Worm (Caenorhabditis elegans) whole organism, late embryonic: ENCODE data around the gene F27E5.5.

Experiments
- C08G9.2 ChIP-seq: sonication (generic microtip); optimal IDR thresholded peaks from 2 replicates; lab custom pipeline; 2016; ENCODE audit warnings: mild to moderate bottlenecking, missing genetic modification characterization, moderate library complexity, missing compliant biosample characterization
- C38D4.7 ChIP-seq: fragments of 200-800 bp; sonication (Bioruptor generic); optimal IDR thresholded peaks from 2 replicates; lab custom pipeline; 2018; ENCODE audit warnings: mild to moderate bottlenecking, missing genetic modification characterization, moderate library complexity, missing compliant biosample characterization
- K09A11.1 ChIP-seq: sonication (generic microtip); optimal IDR thresholded peaks from 2 replicates; lab custom pipeline; 2017; ENCODE audit warnings: antibody characterized with exemption, mild to moderate bottlenecking, missing genetic modification characterization, missing compliant biosample characterization; ENCODE audit not compliant: insufficient read depth
- ama-1 ChIP-seq: fragments of 150-350 bp; optimal IDR thresholded peaks from 2 replicates; lab custom pipeline; 2014
- ceh-14 ChIP-seq: sonication (generic microtip); optimal IDR thresholded peaks from 2 replicates; lab custom pipeline; 2016; ENCODE audit warnings: missing genotype, missing genetic modification characterization, missing compliant biosample characterization
- ceh-2 ChIP-seq: sonication (generic microtip); optimal IDR thresholded peaks from 2 replicates; lab custom pipeline; 2016; ENCODE audit warnings: missing genotype, missing genetic modification characterization, missing compliant biosample characterization
- ceh-22 ChIP-seq: sonication (generic microtip); optimal IDR thresholded peaks from 2 replicates; lab custom pipeline; 2017; ENCODE audit warnings: missing biosample characterization, missing genetic modification characterization
- ceh-24 ChIP-seq: sonication (generic microtip); optimal IDR thresholded peaks from 2 replicates; lab custom pipeline; 2016; ENCODE audit warnings: mild to moderate bottlenecking, missing genetic modification characterization, missing compliant biosample characterization
- ceh-31 ChIP-seq: sonication (generic microtip); optimal IDR thresholded peaks from 2 replicates; lab custom pipeline; 2016; ENCODE audit warnings: missing genetic modification characterization, missing compliant biosample characterization
- ceh-34 ChIP-seq: sonication (generic microtip); optimal IDR thresholded peaks from 2 replicates; lab custom pipeline; 2016; ENCODE audit warnings: mild to moderate bottlenecking, missing genetic modification characterization, missing compliant biosample characterization
- ceh-48 ChIP-seq: sonication (generic microtip); optimal IDR thresholded peaks from 2 replicates; lab custom pipeline; 2016; ENCODE audit warnings: missing genetic modification characterization, inconsistent platforms, missing compliant biosample characterization
- ceh-9 ChIP-seq: sonication (generic microtip); optimal IDR thresholded peaks from 2 replicates; lab custom pipeline; 2016; ENCODE audit warnings: mild to moderate bottlenecking, missing genetic modification characterization, inconsistent platforms, missing compliant biosample characterization
- dmd-4 ChIP-seq: sonication (generic microtip); optimal IDR thresholded peaks from 2 replicates; lab custom pipeline; 2016; ENCODE audit warnings: borderline replicate concordance, missing genetic modification characterization, missing compliant biosample characterization
- dve-1 ChIP-seq: sonication (generic microtip); optimal IDR thresholded peaks from 2 replicates; lab custom pipeline; 2017; ENCODE audit warnings: antibody characterized with exemption, mild to moderate bottlenecking, missing genetic modification characterization, missing compliant biosample characterization
- elt-2 ChIP-seq: sonication (generic microtip); optimal IDR thresholded peaks from 2 replicates; lab custom pipeline; 2016; ENCODE audit warnings: missing genetic modification reagents, missing genetic modification characterization, missing compliant biosample characterization
- eyg-1 ChIP-seq: sonication (generic microtip); optimal IDR thresholded peaks from 2 replicates; lab custom pipeline; 2016; ENCODE audit warnings: missing genotype, missing genetic modification characterization, missing compliant biosample characterization
- fax-1 ChIP-seq: sonication (generic microtip); optimal IDR thresholded peaks from 2 replicates; lab custom pipeline; 2016; ENCODE audit warnings: missing genotype, missing genetic modification characterization, missing compliant biosample characterization
- fkh-10 ChIP-seq: fragments of 150-350 bp; optimal IDR thresholded peaks from 2 replicates; lab custom pipeline; 2014; ENCODE audit warnings: missing biosample characterization, missing genetic modification reagents, missing genetic modification characterization
- hlh-30 ChIP-seq: sonication (generic microtip); optimal IDR thresholded peaks from 2 replicates; lab custom pipeline; 2017; ENCODE audit warnings: antibody characterized with exemption, missing genetic modification characterization, missing compliant biosample characterization; ENCODE audit not compliant: insufficient read depth
- hlh-6 ChIP-seq: sonication (generic microtip); optimal IDR thresholded peaks from 2 replicates; lab custom pipeline; 2016; ENCODE audit warnings: missing genotype, missing genetic modification characterization, missing compliant biosample characterization
- lim-6 ChIP-seq: sonication (generic microtip); optimal IDR thresholded peaks from 2 replicates; lab custom pipeline; 2016; ENCODE audit warnings: missing genetic modification characterization, missing compliant biosample characterization
- lin-11 ChIP-seq: fragments of 200-800 bp; sonication (Bioruptor generic); optimal IDR thresholded peaks from 2 replicates; lab custom pipeline; 2018; ENCODE audit warnings: mild to moderate bottlenecking, missing genetic modification characterization, missing compliant biosample characterization
- madf-2 ChIP-seq: sonication (generic microtip); optimal IDR thresholded peaks from 2 replicates; lab custom pipeline; 2017; ENCODE audit warnings: missing genetic modification characterization, missing compliant biosample characterization
- nfya-1 ChIP-seq: sonication (generic microtip); optimal IDR thresholded peaks from 2 replicates; lab custom pipeline; 2017; ENCODE audit warnings: missing genetic modification characterization, mild to moderate bottlenecking, missing compliant biosample characterization, antibody characterized with exemption, moderate library complexity
- npax-4 ChIP-seq: sonication (generic microtip); optimal IDR thresholded peaks from 2 replicates; lab custom pipeline; 2016; ENCODE audit warnings: missing genetic modification characterization, missing compliant biosample characterization
- pag-3 ChIP-seq: sonication (generic microtip); optimal IDR thresholded peaks from 2 replicates; lab custom pipeline; 2016; ENCODE audit warnings: missing compliant biosample characterization, missing genetic modification characterization, borderline replicate concordance
- pat-9 ChIP-seq: fragments of 200-800 bp; sonication (Bioruptor generic); optimal IDR thresholded peaks from 2 replicates; lab custom pipeline; 2018; ENCODE audit warnings: mild to moderate bottlenecking, missing genetic modification characterization, moderate library complexity, missing compliant biosample characterization
- pax-1 ChIP-seq: fragments of 150-350 bp; optimal IDR thresholded peaks from 2 replicates; lab custom pipeline; 2014; ENCODE audit warnings: missing biosample characterization, missing genetic modification characterization
- pha-2 ChIP-seq: sonication (generic microtip); optimal IDR thresholded peaks from 2 replicates; lab custom pipeline; 2017; ENCODE audit warnings: mild to moderate bottlenecking, missing genetic modification characterization, missing compliant biosample characterization
- pha-4 ChIP-seq: fragments of 150-350 bp; optimal IDR thresholded peaks from 2 replicates; lab custom pipeline; 2018; ENCODE audit warnings: missing biosample characterization, missing genetic modification reagents, missing genetic modification characterization
- pros-1 ChIP-seq: fragments of 150-350 bp; optimal IDR thresholded peaks from 2 replicates; lab custom pipeline; 2014; ENCODE audit warnings: missing biosample characterization, missing genetic modification reagents, missing genetic modification characterization
- rnt-1 ChIP-seq: sonication (generic microtip); optimal IDR thresholded peaks from 2 replicates; lab custom pipeline; 2016; ENCODE audit warnings: missing genetic modification characterization, missing compliant biosample characterization
- sdc-2 ChIP-seq: sonication (generic microtip); optimal IDR thresholded peaks from 2 replicates; lab custom pipeline; 2016; ENCODE audit warnings: missing genotype, missing genetic modification characterization, missing compliant biosample characterization
- syd-9 ChIP-seq: sonication (generic microtip); optimal IDR thresholded peaks from 2 replicates; lab custom pipeline; 2016; ENCODE audit warnings: mild to moderate bottlenecking, missing genetic modification characterization, moderate library complexity, missing compliant biosample characterization
- tbx-2 ChIP-seq: sonication (generic microtip); optimal IDR thresholded peaks from 2 replicates; lab custom pipeline; 2016; ENCODE audit warnings: missing genetic modification characterization, missing compliant biosample characterization
- unc-42 ChIP-seq: sonication (generic microtip); optimal IDR thresholded peaks from 2 replicates; lab custom pipeline; 2016; ENCODE audit warnings: missing genotype, missing genetic modification characterization, missing compliant biosample characterization
- unc-55 ChIP-seq: sonication (generic microtip); optimal IDR thresholded peaks from 2 replicates; lab custom pipeline; 2017; ENCODE audit warnings: missing biosample characterization, missing genetic modification reagents, missing genetic modification characterization
- zip-5 ChIP-seq: sonication (generic microtip); optimal IDR thresholded peaks from 2 replicates; lab custom pipeline; 2016; ENCODE audit warnings: missing genetic modification characterization, missing compliant biosample characterization
- ztf-16 ChIP-seq: sonication (generic microtip); optimal IDR thresholded peaks from 2 replicates; lab custom pipeline; 2017; ENCODE audit warnings: missing genetic modification characterization, missing compliant biosample characterization

Gene F27E5.5

ce11 chrII:10131760-10132159 lies at the start of gene F27E5.5:
Gene F27E5.5 (minus strand): TSS chrII:10131860.
- no peak for TF ChIP-seq C38D4.7
- no peak for TF ChIP-seq pax-1 (tag; lab: Kevin White, UChicago)
- no peak for TF ChIP-seq ceh-2
- TF ChIP-seq, all 69 proteins: peak for 0

- TF ChIP-seq ceh-31 (tag; lab: Kevin White, UChicago) (peak; percentile 19), ama-1 (lab: Kevin White, UChicago) (peak; percentile 22), syd-9 (tag; lab: Kevin White, UChicago) (no peak), hlh-6 (tag; lab: Kevin White, UChicago) (no peak), K09A11.1 (no peak), ceh-48 (tag; lab: Kevin White, UChicago) (peak; percentile 57), pha-4 (tag; lab: Kevin White, UChicago) (no peak), unc-55 (GFP tag; lab: Kevin White, UChicago) (peak; percentile 60)
Observed at ce11 chrII:10174338-10174737, 42.7 kb upstream of the F27E5.5 start, which contains the start of gene F33H1.4. Gene F33H1.4 (plus strand): TSS chrII:10174648.

- peak; percentile 46 for TF ChIP-seq unc-42 (tag; lab: Kevin White, UChicago)
- TF ChIP-seq ceh-14 (tag; lab: Kevin White, UChicago): no peak
- no peak for TF ChIP-seq rnt-1 (tag; lab: Kevin White, UChicago)
- no peak for TF ChIP-seq nfya-1 (tag; lab: Kevin White, UChicago)
- TF ChIP-seq ceh-24 (tag; lab: Kevin White, UChicago): no peak
Observed at ce11 chrII:10172436-10172973, 40.8 kb upstream of the F27E5.5 start, which contains the start of gene wbp-11. Gene wbp-11 (plus strand): TSS chrII:10172923.

- TF ChIP-seq C38D4.7: no peak
- TF ChIP-seq, all 69 proteins: peak for 0
Observed at ce11 chrII:10170837-10171318, 39.2 kb upstream of the F27E5.5 start, which contains the start of gene gpd-4. Gene gpd-4 (plus strand): TSS chrII:10171268.

- TF ChIP-seq ceh-34 (tag; lab: Kevin White, UChicago): peak; percentile 61
- TF ChIP-seq dve-1 (tag; lab: Kevin White, UChicago): peak; percentile 55
- TF ChIP-seq nfya-1 (tag; lab: Kevin White, UChicago): peak; percentile 79
- peak; percentile 70 for TF ChIP-seq pros-1 (tag; lab: Kevin White, UChicago)
- TF ChIP-seq ceh-31 (tag; lab: Kevin White, UChicago): peak; percentile 84
- peak; percentile 68 for TF ChIP-seq pha-2 (tag; lab: Kevin White, UChicago)
- TF ChIP-seq ceh-22: no peak
- no peak for TF ChIP-seq fkh-10 (GFP tag; lab: Kevin White, UChicago)
- no peak for TF ChIP-seq ceh-9 (tag; lab: Kevin White, UChicago)
- no peak for TF ChIP-seq unc-55 (GFP tag; lab: Kevin White, UChicago)
- TF ChIP-seq eyg-1 (tag; lab: Kevin White, UChicago): peak; percentile 42
- peak; percentile 30 for TF ChIP-seq elt-2
- peak; percentile 62 for TF ChIP-seq madf-2 (tag; lab: Kevin White, UChicago)
- peak; percentile 91 for TF ChIP-seq tbx-2
- no peak for TF ChIP-seq ceh-24 (tag; lab: Kevin White, UChicago)
- peak; percentile 74 for TF ChIP-seq ceh-48 (tag; lab: Kevin White, UChicago)
- TF ChIP-seq C38D4.7: peak; percentile 69
- TF ChIP-seq K09A11.1: peak; percentile 41
- TF ChIP-seq sdc-2 (tag; lab: Kevin White, UChicago): peak; percentile 76
- peak; percentile 52 for TF ChIP-seq dmd-4 (tag; lab: Kevin White, UChicago)
- peak; percentile 75 for TF ChIP-seq ceh-2
- no peak for TF ChIP-seq lim-6 (tag; lab: Kevin White, UChicago)
- no peak for TF ChIP-seq lin-11 (tag; lab: Kevin White, UChicago)
- no peak for TF ChIP-seq npax-4
- TF ChIP-seq pax-1 (tag; lab: Kevin White, UChicago): no peak
- TF ChIP-seq zip-5 (tag; lab: Kevin White, UChicago): no peak
- TF ChIP-seq ceh-14 (tag; lab: Kevin White, UChicago): peak; percentile 87
- peak; percentile 50 for TF ChIP-seq C08G9.2 (tag; lab: Kevin White, UChicago)
- TF ChIP-seq hlh-30 (tag; lab: Kevin White, UChicago): no peak
- no peak for TF ChIP-seq pag-3 (tag; lab: Kevin White, UChicago)
- TF ChIP-seq pat-9 (tag; lab: Kevin White, UChicago): no peak
- TF ChIP-seq ztf-16 (tag; lab: Kevin White, UChicago): peak; percentile 37
- TF ChIP-seq fax-1 (tag; lab: Kevin White, UChicago): peak; percentile 21
Observed at ce11 chrII:10168905-10169782, 37.5 kb upstream of the F27E5.5 start, which contains the start of gene daf-19. Gene daf-19 (minus strand): TSS chrII:10169346.
